Fruit fly (Drosophila melanogaster) whole organism, embryonic: ENCODE data around the gene CG14657.

Source experiments
- Bdp1 ChIP-seq: fragments of 200-800 bp; sonication (Bioruptor generic); optimal IDR thresholded peaks from 3 replicates; lab custom pipeline; 2016; ENCODE audit warnings: missing biosample characterization, missing genetic modification characterization
- CG11085 ChIP-seq: fragments of 200-800 bp; sonication (Bioruptor generic); IDR thresholded peaks from 2 replicates; pipeline ENCODE4 v1.3.6; 2022; ENCODE audit warnings: missing biosample characterization, missing genetic modification characterization
- CG12071 ChIP-seq: fragments of 200-800 bp; sonication (Bioruptor generic); optimal IDR thresholded peaks from 3 replicates; lab custom pipeline; 2018; ENCODE audit warnings: missing biosample characterization, mild to moderate bottlenecking, missing genetic modification characterization
- CG12391 ChIP-seq: fragments of 200-800 bp; sonication (Bioruptor generic); optimal IDR thresholded peaks from 3 replicates; lab custom pipeline; 2018; ENCODE audit warnings: missing biosample characterization, mild to moderate bottlenecking, missing genetic modification characterization, moderate library complexity
- CG12769 ChIP-seq: fragments of 200-800 bp; sonication (Bioruptor generic); optimal IDR thresholded peaks from 2 replicates; lab custom pipeline; 2019; ENCODE audit warnings: missing biosample characterization, mild to moderate bottlenecking, missing genetic modification characterization, moderate library complexity
- CG14014 ChIP-seq: fragments of 200-800 bp; sonication (Bioruptor generic); IDR thresholded peaks from 2 replicates; pipeline ENCODE4 v1.3.6; 2022; ENCODE audit warnings: missing biosample characterization, missing genetic modification characterization
- CG18262 ChIP-seq: fragments of 200-800 bp; optimal IDR thresholded peaks from 3 replicates; lab custom pipeline; 2019; ENCODE audit warnings: missing biosample characterization, mild to moderate bottlenecking, missing genetic modification characterization, moderate library complexity
- CG2199 ChIP-seq: fragments of 200-800 bp; sonication (Bioruptor generic); IDR thresholded peaks from 3 replicates; pipeline ENCODE4 v1.3.6; 2022; ENCODE audit warnings: missing biosample characterization, missing genetic modification characterization
- CG2712 ChIP-seq: fragments of 200-800 bp; optimal IDR thresholded peaks from 3 replicates; lab custom pipeline; 2019; ENCODE audit warnings: missing biosample characterization, mild to moderate bottlenecking, missing genetic modification characterization, moderate library complexity
- CG30431 ChIP-seq: fragments of 200-800 bp; sonication (Bioruptor generic); optimal IDR thresholded peaks from 2 replicates; lab custom pipeline; 2017; ENCODE audit warnings: missing biosample characterization, missing genetic modification characterization
- CG33213 ChIP-seq: fragments of 200-800 bp; sonication (Bioruptor generic); optimal IDR thresholded peaks from 3 replicates; lab custom pipeline; 2016; ENCODE audit warnings: missing biosample characterization, missing genetic modification characterization
- CG6654 ChIP-seq: fragments of 200-800 bp; sonication (Bioruptor generic); optimal IDR thresholded peaks from 2 replicates; lab custom pipeline; 2017; ENCODE audit warnings: missing biosample characterization, mild to moderate bottlenecking, missing genetic modification characterization
- CG6765 ChIP-seq: fragments of 200-800 bp; sonication (Bioruptor generic); optimal IDR thresholded peaks from 3 replicates; lab custom pipeline; 2017; ENCODE audit warnings: missing biosample characterization, mild to moderate bottlenecking, missing genetic modification characterization
- CG6813 ChIP-seq: fragments of 200-800 bp; sonication (Bioruptor generic); optimal IDR thresholded peaks from 2 replicates; lab custom pipeline; 2017; ENCODE audit warnings: missing biosample characterization, missing genetic modification characterization, mild to moderate bottlenecking, moderate library complexity, missing genetic modification reagents
- CG6854 ChIP-seq: fragments of 200-800 bp; sonication (Bioruptor generic); optimal IDR thresholded peaks from 3 replicates; lab custom pipeline; 2017; ENCODE audit warnings: missing biosample characterization, mild to moderate bottlenecking, missing genetic modification characterization
- CG7357 ChIP-seq: fragments of 200-800 bp; sonication (Bioruptor generic); IDR thresholded peaks from 3 replicates; pipeline ENCODE4 v1.3.6; 2022; ENCODE audit warnings: missing biosample characterization, missing genetic modification characterization
- CG7556 ChIP-seq: fragments of 200-800 bp; sonication (Bioruptor generic); optimal IDR thresholded peaks from 2 replicates; lab custom pipeline; 2017; ENCODE audit warnings: missing biosample characterization, mild to moderate bottlenecking, missing genetic modification characterization
- CG8478 ChIP-seq: fragments of >200 bp; optimal IDR thresholded peaks from 2 replicates; lab custom pipeline; 2018
- CG8924 ChIP-seq: fragments of 200-800 bp; optimal IDR thresholded peaks from 3 replicates; lab custom pipeline; 2019; ENCODE audit warnings: missing biosample characterization, mild to moderate bottlenecking, missing genetic modification characterization, moderate library complexity
- Camta ChIP-seq: fragments of 200-800 bp; sonication (Bioruptor generic); optimal IDR thresholded peaks from 2 replicates; lab custom pipeline; 2016; ENCODE audit warnings: missing biosample characterization, missing genetic modification characterization
- D19A ChIP-seq: fragments of 200-800 bp; optimal IDR thresholded peaks from 3 replicates; lab custom pipeline; 2019; ENCODE audit warnings: missing biosample characterization, mild to moderate bottlenecking, missing genetic modification characterization, moderate library complexity
- Drgx ChIP-seq: fragments of 200-800 bp; sonication (Bioruptor generic); IDR thresholded peaks from 2 replicates; pipeline ENCODE4 v1.3.6; 2022; ENCODE audit warnings: missing biosample characterization, missing genetic modification characterization
- E2f1 ChIP-seq: fragments of 200-800 bp; sonication (Bioruptor generic); IDR thresholded peaks from 2 replicates; pipeline ENCODE4 v1.3.6; 2022; ENCODE audit warnings: missing biosample characterization, missing genetic modification characterization
- Ets97D ChIP-seq: fragments of 200-800 bp; sonication (Bioruptor generic); optimal IDR thresholded peaks from 3 replicates; lab custom pipeline; 2016; ENCODE audit warnings: missing biosample characterization, missing genetic modification characterization
- Fer3 ChIP-seq: fragments of 200-800 bp; sonication (Bioruptor generic); optimal IDR thresholded peaks from 2 replicates; lab custom pipeline; 2018; ENCODE audit warnings: missing biosample characterization, mild to moderate bottlenecking, missing genetic modification characterization, moderate library complexity
- Hr78 ChIP-seq, 2 experiments: fragments of 200-800 bp in 1 of 2; fragments of >200 bp in 1 of 2; sonication (Bioruptor generic) in 1 of 2; optimal IDR thresholded peaks; 2 replicates each; lab custom pipeline; 2017 to 2019; ENCODE audit warnings: missing biosample characterization in 2 of 2, missing genetic modification characterization in 2 of 2, mild to moderate bottlenecking in 1 of 2, moderate library complexity in 1 of 2
- Med ChIP-seq: fragments of 200-800 bp; sonication (Bioruptor generic); peaks from one replicate; lab custom pipeline; 2016; ENCODE audit warnings: missing biosample characterization, missing genetic modification characterization, mild to moderate bottlenecking, inconsistent platforms, moderate library complexity
- Oaz ChIP-seq: fragments of 200-800 bp; sonication (Bioruptor generic); IDR thresholded peaks from 2 replicates; pipeline ENCODE4 v1.3.6; 2022; ENCODE audit warnings: missing biosample characterization, missing genetic modification characterization
- Optix ChIP-seq: fragments of 200-800 bp; sonication (Bioruptor generic); IDR thresholded peaks from 3 replicates; pipeline ENCODE4 v1.3.6; 2022; ENCODE audit warnings: missing biosample characterization, missing genetic modification characterization
- Trl ChIP-seq, 3 experiments: fragments of >200 bp in 2 of 3; fragments of 200-800 bp in 1 of 3; sonication (Bioruptor generic) in 1 of 3; optimal IDR thresholded peaks; 2 replicates in 1 of 3; 3 replicates in 2 of 3; lab custom pipeline; 2016 to 2017; ENCODE audit warnings: missing biosample characterization in 1 of 3, missing genetic modification characterization in 1 of 3
- ase ChIP-seq: fragments of 200-800 bp; sonication (Bioruptor generic); IDR thresholded peaks from 3 replicates; pipeline ENCODE4 v1.3.6; 2022; ENCODE audit warnings: missing biosample characterization, missing genetic modification characterization
- bbx ChIP-seq: fragments of 200-800 bp; sonication (Bioruptor generic); IDR thresholded peaks from 2 replicates; pipeline ENCODE4 v1.3.6; 2022; ENCODE audit warnings: missing biosample characterization, missing genetic modification characterization; ENCODE audit not compliant: partially characterized antibody
- bcd ChIP-seq: fragments of 200-800 bp; sonication (Bioruptor generic); optimal IDR thresholded peaks from 2 replicates; lab custom pipeline; 2017; ENCODE audit warnings: missing biosample characterization, mild to moderate bottlenecking, missing genetic modification characterization
- bowl ChIP-seq: fragments of 200-800 bp; sonication (Bioruptor generic); IDR thresholded peaks from 2 replicates; pipeline ENCODE4 v1.3.6; 2022; ENCODE audit warnings: missing biosample characterization, missing genetic modification characterization
- cas ChIP-seq: fragments of 200-800 bp; sonication (Bioruptor generic); IDR thresholded peaks from 2 replicates; pipeline ENCODE4 v1.3.6; 2022; ENCODE audit warnings: missing biosample characterization, missing genetic modification characterization
- cg ChIP-seq: fragments of 200-800 bp; sonication (Bioruptor generic); optimal IDR thresholded peaks from 3 replicates; lab custom pipeline; 2019; ENCODE audit warnings: missing biosample characterization, mild to moderate bottlenecking, missing genetic modification characterization, moderate library complexity
- ems ChIP-seq: fragments of 200-800 bp; sonication (Bioruptor generic); optimal IDR thresholded peaks from 3 replicates; lab custom pipeline; 2016; ENCODE audit warnings: missing biosample characterization, missing genetic modification characterization
- fd102C ChIP-seq: fragments of 200-800 bp; sonication (Bioruptor generic); optimal IDR thresholded peaks from 2 replicates; lab custom pipeline; 2018; ENCODE audit warnings: missing biosample characterization, mild to moderate bottlenecking, missing genetic modification characterization, moderate library complexity
- gem ChIP-seq: fragments of 200-800 bp; sonication (Bioruptor generic); optimal IDR thresholded peaks from 2 replicates; lab custom pipeline; 2019; ENCODE audit warnings: missing biosample characterization, mild to moderate bottlenecking, missing genetic modification characterization, moderate library complexity
- gsb ChIP-seq: fragments of 200-800 bp; sonication (Bioruptor generic); IDR thresholded peaks from 2 replicates; pipeline ENCODE4 v1.3.6; 2022; ENCODE audit warnings: missing biosample characterization, missing genetic modification characterization
- jing ChIP-seq: fragments of 200-800 bp; sonication (Bioruptor generic); optimal IDR thresholded peaks from 2 replicates; lab custom pipeline; 2018; ENCODE audit warnings: missing biosample characterization, mild to moderate bottlenecking, missing genetic modification characterization
- maf-S ChIP-seq: fragments of 200-800 bp; sonication (Bioruptor generic); optimal IDR thresholded peaks from 2 replicates; lab custom pipeline; 2016; ENCODE audit warnings: missing biosample characterization, missing genetic modification characterization
- nerfin-2 ChIP-seq: fragments of 200-800 bp; sonication (Bioruptor generic); IDR thresholded peaks from 2 replicates; pipeline ENCODE4 v1.3.6; 2022; ENCODE audit warnings: missing biosample characterization, missing genetic modification characterization; ENCODE audit not compliant: partially characterized antibody
- nmo ChIP-seq: fragments of 200-800 bp; sonication (Bioruptor generic); optimal IDR thresholded peaks from 2 replicates; lab custom pipeline; 2018; ENCODE audit warnings: missing biosample characterization, mild to moderate bottlenecking, missing genetic modification characterization, moderate library complexity
- p53 ChIP-seq: fragments of 200-800 bp; sonication (Bioruptor generic); optimal IDR thresholded peaks from 2 replicates; lab custom pipeline; 2016; ENCODE audit warnings: missing biosample characterization, missing genetic modification characterization
- pho ChIP-seq: fragments of 200-800 bp; sonication (Bioruptor generic); optimal IDR thresholded peaks from 2 replicates; lab custom pipeline; 2016; ENCODE audit warnings: missing biosample characterization, missing genetic modification characterization
- rib ChIP-seq: fragments of 200-800 bp; sonication (Bioruptor generic); IDR thresholded peaks from 2 replicates; pipeline ENCODE4 v1.3.6; 2022; ENCODE audit warnings: missing biosample characterization, missing genetic modification characterization
- so ChIP-seq: fragments of 200-800 bp; sonication (Bioruptor generic); IDR thresholded peaks from 3 replicates; pipeline ENCODE4 v1.3.6; 2022; ENCODE audit warnings: missing biosample characterization, missing genetic modification characterization
- ttk ChIP-seq: fragments of 200-800 bp; sonication (Bioruptor generic); IDR thresholded peaks from 2 replicates; pipeline ENCODE4 v2.1.2; 2022; ENCODE audit warnings: missing biosample characterization, missing genetic modification characterization
- z ChIP-seq: fragments of 200-800 bp; sonication (Bioruptor generic); IDR thresholded peaks from 3 replicates; pipeline ENCODE4 v1.3.6; 2022; ENCODE audit warnings: missing biosample characterization, missing genetic modification characterization

CG14657 gene

dm6 chr3R:4809944-4810653 is 11.1 kb downstream of the CG14657 start (continued):
- no peak for TF ChIP-seq maf-S
- TF ChIP-seq fd102C (GFP tag; lab: Kevin White, UChicago) = no peak
- TF ChIP-seq Fer3 (tag; lab: Kevin White, UChicago) = no peak
- no peak for TF ChIP-seq gsb (GFP tag; lab: Robert Waterston, UW)
- TF ChIP-seq CG6813 = no peak
- no peak for TF ChIP-seq ase (GFP tag; lab: Robert Waterston, UW)
- no peak for TF ChIP-seq Bdp1
- TF ChIP-seq Oaz (GFP tag; lab: Robert Waterston, UW) = no peak
- no peak for TF ChIP-seq jing (GFP tag; lab: Kevin White, UChicago)
- TF ChIP-seq CG33213 (GFP tag; lab: Kevin White, UChicago) = no peak
- TF ChIP-seq bowl = no peak
- TF ChIP-seq CG30431 (GFP tag; lab: Kevin White, UChicago) = no peak
- TF ChIP-seq Drgx = no peak
- TF ChIP-seq CG6854 = peak; percentile 9
- no peak for TF ChIP-seq CG7556 (GFP tag; lab: Kevin White, UChicago)
- no peak for TF ChIP-seq nerfin-2 (GFP tag; lab: Robert Waterston, UW)
- TF ChIP-seq pho (GFP tag; lab: Kevin White, UChicago) = no peak
- no peak for TF ChIP-seq so (GFP tag; lab: Robert Waterston, UW)
- no peak for TF ChIP-seq Ets97D
- TF ChIP-seq ems (GFP tag; lab: Kevin White, UChicago) = no peak
- no peak for TF ChIP-seq CG7357 (GFP tag; lab: Robert Waterston, UW)
- no peak for TF ChIP-seq CG11085 (GFP tag; lab: Robert Waterston, UW)

DNA sequence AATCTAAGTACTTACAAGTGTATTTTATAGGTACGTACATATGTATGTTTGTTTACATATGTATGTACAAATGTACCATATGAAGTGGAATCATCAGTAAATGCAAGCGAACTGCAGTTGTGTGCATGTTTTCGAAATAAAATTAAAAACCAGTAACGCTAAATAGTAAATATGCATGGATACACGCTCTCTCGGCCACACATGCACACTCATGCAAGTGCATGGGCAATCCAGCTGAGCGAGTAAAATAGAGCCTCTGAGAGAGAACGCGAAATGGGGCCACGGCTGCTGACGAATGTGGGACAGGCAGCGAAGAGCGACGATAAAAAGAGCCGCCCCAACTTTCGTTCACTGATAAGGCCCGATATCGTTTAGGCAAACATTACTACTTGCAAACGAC is 13.7 kb downstream of the CG14657 start:
- TF ChIP-seq Camta (GFP tag; lab: Kevin White, UChicago) (no peak), bbx (GFP tag; lab: Robert Waterston, UW) (0 out of 2 replicates have a peak, but pooled peaks have one; percentile 14), CG6765 (GFP tag; lab: Kevin White, UChicago) (no peak), CG2199 (0 out of 3 replicates have a peak, but pooled peaks have one; percentile 44), cas (GFP tag; lab: Robert Waterston, UW) (no peak), CG14014 (GFP tag; lab: Robert Waterston, UW) (0 out of 2 replicates have a peak, but pooled peaks have one; percentile 24), z (GFP tag; lab: Robert Waterston, UW) (peak; percentile 86), gem (no peak), CG12391 (no peak), D19A (tag; lab: Kevin White, UChicago) (no peak), nmo (GFP tag; lab: Kevin White, UChicago) (no peak), Trl (optimal IDR thresholded peaks at IDR 0.05; lab: Kevin White, UChicago) (peak in 1 of 2 experiments; percentile 61), Trl (GFP tag; optimal IDR thresholded peaks at IDR 0.05; lab: Kevin White, UChicago) (no peak), CG12769 (tag; lab: Kevin White, UChicago) (peak; percentile 1), Med (GFP tag; lab: Kevin White, UChicago) (peak; percentile 32), CG8478 (lab: Kevin White, UChicago) (no peak), CG2712 (no peak), rib (no peak), bcd (no peak), CG12071 (GFP tag; lab: Kevin White, UChicago) (no peak), nerfin-2 (GFP tag; lab: Robert Waterston, UW) (no peak), CG6654 (GFP tag; lab: Kevin White, UChicago) (no peak), Optix (GFP tag; lab: Robert Waterston, UW) (no peak), E2f1 (no peak), Hr78 (GFP tag; optimal IDR thresholded peaks at IDR 0.05; lab: Kevin White, UChicago) (no peak), CG7556 (GFP tag; lab: Kevin White, UChicago) (no peak), CG18262 (tag; lab: Kevin White, UChicago) (no peak), ttk (no peak), p53 (GFP tag; lab: Kevin White, UChicago) (peak; percentile 63), CG8924 (tag; lab: Kevin White, UChicago) (no peak), cg (GFP tag; lab: Kevin White, UChicago) (peak; percentile 55)
